Fruit fly (Drosophila melanogaster) ovary, adult (tissue): ENCODE measurements around the gene brat.

Experiments
- CG17801 ChIP-seq: fragments of 200-800 bp; optimal IDR thresholded peaks from 2 replicates; lab custom pipeline; 2019; ENCODE audit warnings: missing biosample characterization, mild to moderate bottlenecking, missing genetic modification characterization, moderate library complexity; ENCODE audit not compliant: partially characterized antibody

Gene brat

dm6 chr2L:19114183-19114776 is 19.3 kb upstream of the brat start, which contains the start of gene CG10561:
Gene CG10561, plus strand, starts transcription at chr2L:19114401.
- TF ChIP-seq CG17801 = peak; percentile 24

dm6 chr2L:19120196-19120950 is 13.2 kb upstream of the brat start, which contains the start of gene Ddc:
Gene Ddc, minus strand, starts transcription at chr2L:19120306.
- no peak for TF ChIP-seq CG17801

dm6 chr2L:19120984-19121383 is 12.6 kb upstream of the brat start:
- TF ChIP-seq CG17801 = no peak

dm6 chr2L:19123472-19124070 is 10.0 kb upstream of the brat start, which contains the start of gene Phb1:
Gene Phb1, minus strand, starts transcription at chr2L:19123869.
- TF ChIP-seq CG17801 = no peak

- peak; percentile 62 for TF ChIP-seq CG17801
Measured at dm6 chr2L:19126888-19127287, 6.7 kb upstream of the brat start.

- peak; percentile 40 for TF ChIP-seq CG17801
Measured at dm6 chr2L:19131905-19132402, 1.7 kb upstream of the brat start, which contains the start of the genes AsnRS and DCTN6-p27. Gene AsnRS, minus strand, starts transcription at chr2L:19131954. Gene DCTN6-p27, plus strand, starts transcription at chr2L:19132323.

- TF ChIP-seq CG17801 = no peak
Measured at dm6 chr2L:19134366-19134689, 712 bp downstream of the brat start.

- TF ChIP-seq CG17801 = no peak
Measured at dm6 chr2L:19134814-19135523, 1.4 kb downstream of the brat start, which contains the start of gene Polr1D. Gene Polr1D, minus strand, starts transcription at chr2L:19135233.

dm6 chr2L:19135955-19136677 is 2.5 kb downstream of the brat start:
- no peak for TF ChIP-seq CG17801

- peak; percentile 66 for TF ChIP-seq CG17801
Measured at dm6 chr2L:19136735-19137134, 3.1 kb downstream of the brat start.

- no peak for TF ChIP-seq CG17801
Measured at dm6 chr2L:19137494-19138360, 4.1 kb downstream of the brat start.

- TF ChIP-seq CG17801 = no peak
Measured at dm6 chr2L:19138361-19139041, 4.9 kb downstream of the brat start.

dm6 chr2L:19139751-19140150 is 6.1 kb downstream of the brat start:
- TF ChIP-seq CG17801 = no peak

- TF ChIP-seq CG17801 = no peak
Measured at dm6 chr2L:19140257-19140983, 6.8 kb downstream of the brat start.
